Fruit fly (Drosophila melanogaster): ENCODE data around the gene CenG1A.

Gene CenG1A

DNA sequence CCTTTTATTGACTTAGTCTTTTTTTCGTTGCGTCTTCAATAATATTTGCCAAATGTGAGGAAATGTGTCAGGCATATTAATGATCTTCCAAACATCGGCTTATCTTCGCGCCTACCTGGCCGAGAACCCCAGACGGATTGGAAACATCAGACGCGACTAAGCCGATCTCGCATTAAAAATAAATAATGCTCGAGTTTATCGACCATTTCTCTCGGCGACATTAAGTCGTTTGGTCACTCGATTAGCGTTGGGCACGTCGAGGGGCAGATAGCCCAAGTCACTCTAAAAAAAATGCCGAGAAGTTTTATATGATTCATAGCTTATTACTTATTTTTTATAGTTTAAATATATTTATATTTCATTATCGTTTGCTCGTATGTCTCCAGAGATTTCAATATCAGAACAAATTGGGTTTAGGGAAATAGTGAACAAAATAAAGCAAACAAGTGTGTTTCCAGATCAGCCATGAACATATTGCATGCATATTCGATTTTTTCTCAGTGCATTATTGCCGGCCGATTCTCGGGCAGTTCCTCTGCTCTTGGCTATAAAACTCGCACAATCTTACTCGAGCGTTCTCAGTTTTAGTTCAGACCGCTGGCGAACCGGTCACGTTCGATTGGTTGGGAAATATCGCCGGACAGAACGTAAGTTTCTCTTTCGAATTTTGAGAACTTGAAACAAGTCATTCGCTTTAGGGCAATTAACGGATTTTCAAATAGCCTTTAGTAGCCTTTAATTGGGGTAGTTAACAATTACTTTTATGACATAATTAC lies 69.9 kb downstream of the CenG1A start, which contains the start of gene Ance (continued):
- TF ChIP-seq zf30C (GFP tag; optimal IDR thresholded peaks at IDR 0.05) (peak; percentile 89), CG17186 (GFP tag; optimal IDR thresholded peaks at IDR 0.05) (no peak), CG17612 (GFP tag; IDR thresholded peaks at IDR 0.05) (no peak), CG8290 (GFP tag; optimal IDR thresholded peaks at IDR 0.05) (peak; percentile 16), CG8290 (tag; optimal IDR thresholded peaks at IDR 0.05) (no peak), H2.0 (GFP tag; IDR thresholded peaks at IDR 0.05) (no peak), dysf (GFP tag; IDR thresholded peaks at IDR 0.05) (peak; percentile 44; the same call in 2 of the 3 replicates), CG6813 (GFP tag; optimal IDR thresholded peaks at IDR 0.05) (no peak), PHDP (tag; optimal IDR thresholded peaks at IDR 0.05) (peak; percentile 17), pb (GFP tag; optimal IDR thresholded peaks at IDR 0.05) (no peak), Sox102F (GFP tag; optimal IDR thresholded peaks at IDR 0.05) (no peak), ro (GFP tag; IDR thresholded peaks at IDR 0.05) (no peak), pita (GFP tag; optimal IDR thresholded peaks at IDR 0.05) (no peak), ftz-f1 (GFP tag; optimal IDR thresholded peaks at IDR 0.05) (no peak), CG18262 (tag; optimal IDR thresholded peaks at IDR 0.05) (peak; percentile 40), CG7839 (tag; optimal IDR thresholded peaks at IDR 0.05) (peak; percentile 77), ara (GFP tag; IDR thresholded peaks at IDR 0.05) (no peak), gsb-n (tag; optimal IDR thresholded peaks at IDR 0.05) (peak; percentile 43), Dip3 (GFP tag; optimal IDR thresholded peaks at IDR 0.05) (peak; percentile 40), tap (tag; optimal IDR thresholded peaks at IDR 0.05) (no peak), Side (GFP tag; optimal IDR thresholded peaks at IDR 0.05) (no peak), CG8944 (GFP tag; optimal IDR thresholded peaks at IDR 0.05) (no peak), CG15696 (tag; optimal IDR thresholded peaks at IDR 0.05) (peak; percentile 18), CG4424 (GFP tag; optimal IDR thresholded peaks at IDR 0.05) (no peak), ken (GFP tag; IDR thresholded peaks at IDR 0.05) (no peak), CG18764 (GFP tag; optimal IDR thresholded peaks at IDR 0.05) (no peak), odd (GFP tag; optimal IDR thresholded peaks at IDR 0.05) (no peak), Rfx (GFP tag; IDR thresholded peaks at IDR 0.05) (peak; percentile 78), lov (optimal IDR thresholded peaks at IDR 0.05) (no peak), lov (GFP tag; IDR thresholded peaks at IDR 0.05) (no peak), sisA (GFP tag; IDR thresholded peaks at IDR 0.05) (no peak), Gug (GFP tag; IDR thresholded peaks at IDR 0.05) (peak; percentile 16; the same call in 1 of the 4 replicates), nerfin-2 (GFP tag; IDR thresholded peaks at IDR 0.05; ENCODE audit: partially characterized antibody) (no peak), ems (GFP tag; optimal IDR thresholded peaks at IDR 0.05) (peak; percentile 9), Opbp (GFP tag; IDR thresholded peaks at IDR 0.05; ENCODE audit: partially characterized antibody) (no peak), exex (tag; optimal IDR thresholded peaks at IDR 0.05) (peak; percentile 99), nerfin-1 (tag; optimal IDR thresholded peaks at IDR 0.05) (no peak), vvl (GFP tag; IDR thresholded peaks at IDR 0.05) (peak; percentile 65), prd (optimal IDR thresholded peaks at IDR 0.05) (no peak), prd (GFP tag; IDR thresholded peaks at IDR 0.05) (peak; percentile 73), CG17829 (tag; optimal IDR thresholded peaks at IDR 0.05) (peak; percentile 36), seq (GFP tag; IDR thresholded peaks at IDR 0.05) (no peak), maf-S (GFP tag; optimal IDR thresholded peaks at IDR 0.05) (no peak), unc-4 (GFP tag; IDR thresholded peaks at IDR 0.05; ENCODE audit: partially characterized antibody) (0 out of 2 replicates have a peak, but pooled peaks have one; percentile 21), insv (GFP tag; optimal IDR thresholded peaks at IDR 0.05) (no peak), sna (GFP tag; IDR thresholded peaks at IDR 0.05; ENCODE audit: partially characterized antibody) (no peak), Lpt (GFP tag; optimal IDR thresholded peaks at IDR 0.05) (no peak), CG7556 (GFP tag; optimal IDR thresholded peaks at IDR 0.05) (peak; percentile 46), ato (GFP tag; IDR thresholded peaks at IDR 0.05; ENCODE audit: partially characterized antibody) (no peak), ham (GFP tag; IDR thresholded peaks at IDR 0.05) (no peak), bowl (GFP tag; IDR thresholded peaks at IDR 0.05) (no peak)

All from whole organism, embryonic.